Worm (Caenorhabditis elegans): ENCODE data around the gene R03C1.1.

R03C1.1 gene

ce11 chrII:14903611-14904010 lies 6.6 kb downstream of the R03C1.1 start:
- TF ChIP-seq B0336.3 (GFP tag; IDR thresholded peaks at IDR 0.05), result no peak
- no peak for TF ChIP-seq atf-7 (tag; optimal IDR thresholded peaks at IDR 0.05)
- no peak for TF ChIP-seq Y56A3A.18 (GFP tag; IDR thresholded peaks at IDR 0.05)
- no peak for TF ChIP-seq mes-4 (tag; optimal IDR thresholded peaks at IDR 0.05)

ce11 chrII:14902193-14902592 lies 8.0 kb downstream of the R03C1.1 start, which contains the start of gene cog-1:
Gene cog-1 (plus strand): TSS chrII:14902493.
- TF ChIP-seq attf-5 (GFP tag; optimal IDR thresholded peaks at IDR 0.05) (no peak), ztf-6 (GFP tag; IDR thresholded peaks at IDR 0.05) (no peak), ceh-27 (GFP tag; optimal IDR thresholded peaks at IDR 0.05) (no peak), rec-8 (tag; optimal IDR thresholded peaks at IDR 0.05) (no peak), nfyb-1 (GFP tag; IDR thresholded peaks at IDR 0.05) (no peak), ceh-40 (GFP tag; IDR thresholded peaks at IDR 0.05) (no peak), ZK185.1 (tag; optimal IDR thresholded peaks at IDR 0.05; ENCODE audit: poor library complexity, severe bottlenecking) (no peak), cebp-1 (GFP tag; IDR thresholded peaks at IDR 0.05) (no peak), cebp-1 (tag; optimal IDR thresholded peaks at IDR 0.05) (no peak), hlh-26 (GFP tag; conservative IDR thresholded peaks at IDR 0.05) (no peak), madf-6 (GFP tag; IDR thresholded peaks at IDR 0.05) (no peak)

DNA sequence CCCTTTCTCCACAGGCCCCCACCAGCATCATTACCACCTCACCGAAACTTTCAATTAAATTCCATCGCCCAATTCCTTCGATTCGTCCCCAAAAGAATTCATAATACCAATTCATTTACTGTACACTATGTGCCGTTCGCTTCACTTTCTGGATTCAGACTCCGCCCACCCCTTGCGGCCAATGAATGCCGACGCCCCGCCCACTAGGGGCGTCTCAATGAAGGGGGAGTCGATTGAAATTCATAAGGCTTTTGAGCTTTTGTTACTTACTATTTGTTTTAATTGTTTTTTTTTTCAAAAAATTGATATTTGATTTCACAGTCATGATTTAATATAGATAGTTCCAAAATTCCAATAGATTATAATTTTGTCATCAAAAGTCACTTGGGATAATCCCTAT lies 13.7 kb downstream of the R03C1.1 start:
- TF ChIP-seq bed-2 (GFP tag; IDR thresholded peaks at IDR 0.05) (no peak), ccch-3 (GFP tag; optimal IDR thresholded peaks at IDR 0.05) (no peak), snpc-3.4 (tag; optimal IDR thresholded peaks at IDR 0.05) (no peak), nfya-2 (GFP tag; IDR thresholded peaks at IDR 0.05) (no peak), madf-10 (tag; optimal IDR thresholded peaks at IDR 0.05) (no peak), akir-1 (GFP tag; optimal IDR thresholded peaks at IDR 0.05) (no peak), mel-28 (tag; optimal IDR thresholded peaks at IDR 0.05; ENCODE audit: borderline replicate concordance) (no peak)

ce11 chrII:14892515-14892914 lies 17.7 kb downstream of the R03C1.1 start:
- TF ChIP-seq D2030.7 (GFP tag; IDR thresholded peaks at IDR 0.05), result no peak
- TF ChIP-seq die-1 (tag; optimal IDR thresholded peaks at IDR 0.05), result no peak
- no peak for TF ChIP-seq madf-6 (GFP tag; IDR thresholded peaks at IDR 0.05)
- no peak for TF ChIP-seq B0019.2 (GFP tag; conservative IDR thresholded peaks at IDR 0.05)
- TF ChIP-seq xnd-1 (tag; optimal IDR thresholded peaks at IDR 0.05), result no peak
- no peak for TF ChIP-seq ceh-79 (tag; optimal IDR thresholded peaks at IDR 0.05)
- no peak for TF ChIP-seq ceh-100 (GFP tag; IDR thresholded peaks at IDR 0.05)
- no peak for TF ChIP-seq gei-17 (GFP tag; optimal IDR thresholded peaks at IDR 0.05)
- TF ChIP-seq pha-4 (tag; optimal IDR thresholded peaks at IDR 0.05), result no peak
- no peak for TF ChIP-seq aptf-3 (GFP tag; IDR thresholded peaks at IDR 0.05)
- no peak for TF ChIP-seq K11D2.4 (GFP tag; IDR thresholded peaks at IDR 0.05)
- no peak for TF ChIP-seq dpl-1 (GFP tag; optimal IDR thresholded peaks at IDR 0.05)
- no peak for TF ChIP-seq F22D6.2 (tag; optimal IDR thresholded peaks at IDR 0.05)
- TF ChIP-seq ztf-25 (GFP tag; IDR thresholded peaks at IDR 0.05), result no peak
- no peak for TF ChIP-seq F52B5.7 (tag; optimal IDR thresholded peaks at IDR 0.05)
